Fruit fly (Drosophila melanogaster) whole organism, prepupa: ENCODE data around the gene CG32354.

Experiments used
- CG10669 ChIP-seq: fragments of 200-800 bp; sonication (Bioruptor generic); optimal IDR thresholded peaks from 3 replicates; lab custom pipeline; 2018; ENCODE audit warnings: missing biosample characterization, mild to moderate bottlenecking, missing genetic modification characterization, moderate library complexity
- CG11294 ChIP-seq: fragments of 200-800 bp; sonication (Bioruptor generic); IDR thresholded peaks from 2 replicates; pipeline ENCODE4 v1.3.6; 2022; ENCODE audit warnings: missing biosample characterization, missing genetic modification characterization
- CG11762 ChIP-seq: fragments of 200-800 bp; sonication (Bioruptor generic); optimal IDR thresholded peaks from 3 replicates; lab custom pipeline; 2016; ENCODE audit warnings: missing biosample characterization, missing genetic modification characterization; ENCODE audit not compliant: insufficient read depth
- CG11902 ChIP-seq: fragments of 200-800 bp; sonication (Bioruptor generic); optimal IDR thresholded peaks from 3 replicates; lab custom pipeline; 2016; ENCODE audit warnings: missing biosample characterization, missing genetic modification characterization
- CG1621 ChIP-seq: fragments of 200-800 bp; sonication (Bioruptor generic); optimal IDR thresholded peaks from 3 replicates; lab custom pipeline; 2018; ENCODE audit warnings: missing biosample characterization, mild to moderate bottlenecking, missing genetic modification characterization
- CG16779 ChIP-seq: fragments of 200-800 bp; sonication (Bioruptor generic); optimal IDR thresholded peaks from 3 replicates; lab custom pipeline; 2017; ENCODE audit warnings: missing biosample characterization, mild to moderate bottlenecking, missing genetic modification characterization
- CG3032 ChIP-seq: fragments of 200-800 bp; optimal IDR thresholded peaks from 2 replicates; lab custom pipeline; 2019; ENCODE audit warnings: missing biosample characterization, mild to moderate bottlenecking, missing genetic modification characterization, moderate library complexity
- CG31627 ChIP-seq: fragments of 200-800 bp; sonication (Bioruptor generic); optimal IDR thresholded peaks from 3 replicates; lab custom pipeline; 2016; ENCODE audit warnings: missing biosample characterization, missing genetic modification characterization
- CG3919 ChIP-seq: fragments of 200-800 bp; sonication (Bioruptor generic); optimal IDR thresholded peaks from 3 replicates; lab custom pipeline; 2016; ENCODE audit warnings: missing biosample characterization, missing genetic modification characterization
- CG6163 ChIP-seq: fragments of 200-800 bp; sonication (Bioruptor generic); IDR thresholded peaks from 3 replicates; pipeline ENCODE4 v1.3.6; 2022; ENCODE audit warnings: missing biosample characterization, missing genetic modification characterization
- CG6808 ChIP-seq: fragments of 200-800 bp; sonication (Bioruptor generic); optimal IDR thresholded peaks from 3 replicates; lab custom pipeline; 2017; ENCODE audit warnings: missing biosample characterization, missing genetic modification characterization, mild to moderate bottlenecking, moderate library complexity, missing genetic modification reagents
- CG7368 ChIP-seq: fragments of 200-800 bp; sonication (Bioruptor generic); optimal IDR thresholded peaks from 3 replicates; lab custom pipeline; 2016; ENCODE audit warnings: missing biosample characterization, missing genetic modification characterization
- CG8632 ChIP-seq: fragments of 200-800 bp; sonication (Bioruptor generic); optimal IDR thresholded peaks from 3 replicates; lab custom pipeline; 2016; ENCODE audit warnings: missing biosample characterization, missing genetic modification characterization
- Eip78C ChIP-seq: fragments of 200-800 bp; sonication (Bioruptor generic); peaks from one replicate; lab custom pipeline; 2016; ENCODE audit warnings: missing biosample characterization, missing genetic modification characterization
- Eip93F ChIP-seq: fragments of 200-800 bp; sonication (Bioruptor generic); optimal IDR thresholded peaks from 2 replicates; lab custom pipeline; 2016; ENCODE audit warnings: missing biosample characterization, mild to moderate bottlenecking, missing genetic modification characterization
- Ets21C ChIP-seq: fragments of 200-800 bp; sonication (Bioruptor generic); optimal IDR thresholded peaks from 3 replicates; lab custom pipeline; 2016; ENCODE audit warnings: missing biosample characterization, missing genetic modification characterization
- Ets96B ChIP-seq: fragments of 200-800 bp; optimal IDR thresholded peaks from 2 replicates; lab custom pipeline; 2019; ENCODE audit warnings: missing biosample characterization, mild to moderate bottlenecking, missing genetic modification characterization, moderate library complexity
- Gug ChIP-seq: fragments of 200-800 bp; sonication (Bioruptor generic); IDR thresholded peaks from 2 replicates; pipeline ENCODE4 v1.3.6; 2022; ENCODE audit warnings: missing biosample characterization, missing genetic modification characterization
- Hr38 ChIP-seq: sonication (Bioruptor generic); optimal IDR thresholded peaks from 2 replicates; lab custom pipeline; 2016; ENCODE audit warnings: missing biosample characterization, missing genetic modification characterization
- Hr39 ChIP-seq: fragments of 200-800 bp; sonication (Bioruptor generic); optimal IDR thresholded peaks from 2 replicates; lab custom pipeline; 2016; ENCODE audit warnings: missing biosample characterization, missing genetic modification characterization
- Hr4 ChIP-seq: fragments of 200-800 bp; sonication (Bioruptor generic); optimal IDR thresholded peaks from 3 replicates; lab custom pipeline; 2016; ENCODE audit warnings: missing biosample characterization, missing genetic modification characterization
- Met ChIP-seq: fragments of 200-800 bp; sonication (Bioruptor generic); optimal IDR thresholded peaks from 3 replicates; lab custom pipeline; 2016; ENCODE audit warnings: missing biosample characterization, missing genetic modification characterization
- OdsH ChIP-seq: fragments of 200-800 bp; sonication (Bioruptor generic); optimal IDR thresholded peaks from 3 replicates; lab custom pipeline; 2016; ENCODE audit warnings: missing biosample characterization, missing genetic modification characterization
- Sox102F ChIP-seq: fragments of 200-800 bp; sonication (Bioruptor generic); optimal IDR thresholded peaks from 2 replicates; lab custom pipeline; 2016; ENCODE audit warnings: missing biosample characterization, mild to moderate bottlenecking, missing genetic modification characterization
- dac ChIP-seq: fragments of 200-800 bp; sonication (Bioruptor generic); optimal IDR thresholded peaks from 2 replicates; lab custom pipeline; 2017; ENCODE audit warnings: missing biosample characterization, mild to moderate bottlenecking, missing genetic modification characterization
- dsx ChIP-seq: fragments of 200-800 bp; optimal IDR thresholded peaks from 3 replicates; lab custom pipeline; 2019; ENCODE audit warnings: missing biosample characterization, mild to moderate bottlenecking, missing genetic modification characterization, moderate library complexity; ENCODE audit not compliant: poor library complexity, severe bottlenecking
- esn ChIP-seq: fragments of 200-800 bp; sonication (Bioruptor generic); optimal IDR thresholded peaks from 2 replicates; lab custom pipeline; 2016; ENCODE audit warnings: missing biosample characterization, mild to moderate bottlenecking, missing genetic modification characterization, moderate library complexity
- fd59A ChIP-seq: fragments of 200-800 bp; sonication (Bioruptor generic); optimal IDR thresholded peaks from 2 replicates; lab custom pipeline; 2017; ENCODE audit warnings: missing biosample characterization, mild to moderate bottlenecking, missing genetic modification characterization, missing genetic modification reagents
- fkh ChIP-seq: fragments of 200-800 bp; sonication (Bioruptor generic); optimal IDR thresholded peaks from 3 replicates; lab custom pipeline; 2017; ENCODE audit warnings: missing biosample characterization, mild to moderate bottlenecking, missing genetic modification characterization, moderate library complexity
- pdm3 ChIP-seq: fragments of 200-800 bp; sonication (Bioruptor generic); optimal IDR thresholded peaks from 3 replicates; lab custom pipeline; 2016; ENCODE audit warnings: missing biosample characterization, missing genetic modification characterization
- salr ChIP-seq, 2 experiments: fragments of 200-800 bp; sonication (Bioruptor generic); optimal IDR thresholded peaks; 3 replicates each; lab custom pipeline; 2016 to 2018; ENCODE audit warnings: missing biosample characterization in 2 of 2, missing genetic modification characterization in 2 of 2, mild to moderate bottlenecking in 1 of 2
- ss ChIP-seq, 2 experiments: fragments of 200-800 bp; sonication (Bioruptor generic); optimal IDR thresholded peaks; 2 replicates in 1 of 2; 3 replicates in 1 of 2; lab custom pipeline; 2017 to 2018; ENCODE audit warnings: mild to moderate bottlenecking in 2 of 2, missing biosample characterization in 2 of 2, missing genetic modification characterization in 2 of 2, moderate library complexity in 1 of 2
- svp ChIP-seq: fragments of 200-800 bp; sonication (Bioruptor generic); peaks from one replicate; lab custom pipeline; 2016; ENCODE audit warnings: missing biosample characterization, missing genetic modification characterization
- vri ChIP-seq: fragments of 200-800 bp; sonication (Bioruptor generic); optimal IDR thresholded peaks from 3 replicates; lab custom pipeline; 2016; ENCODE audit warnings: missing biosample characterization, mild to moderate bottlenecking, missing genetic modification characterization

The CG32354 gene

DNA sequence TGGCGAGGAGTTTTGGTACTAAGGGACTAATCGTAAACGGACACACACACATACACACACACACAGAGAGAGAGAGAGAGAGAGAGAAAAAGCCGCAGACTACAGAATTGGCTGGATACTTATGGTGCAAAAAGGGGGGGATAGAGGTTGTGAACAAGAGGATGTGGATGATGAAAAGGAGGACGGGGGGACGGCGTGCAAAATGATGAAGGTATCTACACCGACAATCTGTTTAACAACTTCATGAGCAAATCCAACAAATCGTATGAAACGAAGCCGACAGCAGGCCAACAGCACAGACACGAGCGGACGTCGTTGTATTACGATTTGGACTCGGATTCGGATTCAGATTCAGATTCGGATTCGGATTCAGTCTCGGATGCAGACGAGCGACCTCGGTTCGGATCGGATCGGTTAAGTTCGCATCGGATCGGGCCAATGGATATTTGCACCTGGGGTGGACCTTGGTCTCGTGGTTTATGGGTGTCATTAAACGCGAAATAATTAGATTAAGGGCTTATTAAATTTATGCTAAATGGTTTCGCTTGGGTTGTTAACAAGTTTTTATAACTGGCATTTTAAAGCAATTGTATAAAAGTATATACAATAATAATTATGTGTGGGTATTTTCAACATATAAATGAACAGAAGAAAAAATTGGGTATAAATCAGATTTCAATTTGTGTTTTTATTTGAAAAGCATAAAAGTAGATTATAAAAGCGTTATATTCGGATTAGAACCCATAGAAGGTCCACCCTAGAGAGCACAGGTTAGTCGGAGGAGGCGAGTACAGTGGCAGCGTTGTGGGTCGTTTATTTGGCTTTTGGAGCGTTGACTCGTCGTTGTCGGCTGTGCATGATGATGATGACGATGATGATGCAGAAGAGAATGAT lies 33.3 kb upstream of the CG32354 start (continued):
- TF ChIP-seq CG8632 (GFP tag; lab: Kevin White, UChicago) (peak; percentile 95), dsx (GFP tag; lab: Kevin White, UChicago) (peak; percentile 86), ss (GFP tag; optimal IDR thresholded peaks at IDR 0.05; lab: Kevin White, UChicago) (peak; percentile 95 to 96), fd59A (GFP tag; lab: Kevin White, UChicago) (peak; percentile 89), Hr39 (GFP tag; lab: Kevin White, UChicago) (peak; percentile 86), vri (GFP tag; lab: Kevin White, UChicago) (peak; percentile 86), CG7368 (GFP tag; lab: Kevin White, UChicago) (peak; percentile 86), dac (GFP tag; lab: Kevin White, UChicago) (peak; percentile 75), CG6808 (peak; percentile 95)

- TF ChIP-seq Eip78C (GFP tag; lab: Kevin White, UChicago) (peak; percentile 21), svp (GFP tag; lab: Kevin White, UChicago) (peak; percentile 73), Sox102F (GFP tag; lab: Kevin White, UChicago) (peak; percentile 29), fkh (GFP tag; lab: Kevin White, UChicago) (peak; percentile 16), pdm3 (peak; percentile 0), esn (GFP tag; lab: Kevin White, UChicago) (peak; percentile 14), vri (GFP tag; lab: Kevin White, UChicago) (peak; percentile 70), Eip93F (peak; percentile 15), Hr4 (no peak), Gug (GFP tag; lab: Robert Waterston, UW) (0 out of 2 replicates have a peak, but pooled peaks have one; percentile 11), CG3919 (GFP tag; lab: Kevin White, UChicago) (no peak), CG6163 (no peak)
These were observed 31.7 kb upstream of the CG32354 start for dm6 chr3L:8453443-8454360.

DNA sequence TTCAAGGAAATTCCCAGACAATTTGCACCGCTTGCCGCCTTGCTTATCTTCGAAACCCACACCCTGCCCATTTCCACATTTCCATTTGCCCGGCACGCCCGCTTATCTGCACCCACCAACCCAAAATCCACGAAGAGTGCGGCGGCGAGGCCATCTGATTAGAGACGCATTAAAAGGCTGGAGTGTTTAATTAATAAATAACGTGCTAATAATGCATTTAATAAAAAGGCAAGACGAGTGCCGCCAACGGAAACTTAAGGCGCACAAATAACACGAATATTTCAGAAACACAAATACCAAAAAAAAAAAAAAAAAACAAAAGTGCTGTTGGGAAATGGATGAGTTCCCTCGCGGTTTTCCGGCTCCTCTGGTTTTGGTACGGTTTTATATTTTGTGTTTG lies 31.0 kb upstream of the CG32354 start:
- TF ChIP-seq CG11294 (GFP tag; lab: Robert Waterston, UW): no peak
- TF ChIP-seq CG7368 (GFP tag; lab: Kevin White, UChicago): no peak
- peak; percentile 26 for TF ChIP-seq Eip93F
- TF ChIP-seq svp (GFP tag; lab: Kevin White, UChicago): peak; percentile 78

dm6 chr3L:8451966-8452620 lies 30.1 kb upstream of the CG32354 start:
- TF ChIP-seq CG7368 (GFP tag; lab: Kevin White, UChicago) (no peak), CG16779 (tag; lab: Kevin White, UChicago) (no peak), Ets21C (GFP tag; lab: Kevin White, UChicago) (no peak), CG11762 (GFP tag; lab: Kevin White, UChicago) (no peak), CG3032 (tag; lab: Kevin White, UChicago) (no peak), Met (GFP tag; lab: Kevin White, UChicago) (no peak), CG11902 (GFP tag; lab: Kevin White, UChicago) (no peak), CG11294 (GFP tag; lab: Robert Waterston, UW) (no peak), Hr4 (no peak), salr (GFP tag; optimal IDR thresholded peaks at IDR 0.05; lab: Kevin White, UChicago) (no peak), CG1621 (no peak), CG31627 (GFP tag; lab: Kevin White, UChicago) (no peak), CG3919 (GFP tag; lab: Kevin White, UChicago) (no peak), Eip93F (no peak), CG10669 (GFP tag; lab: Kevin White, UChicago) (no peak), Hr38 (GFP tag; lab: Kevin White, UChicago) (no peak), Sox102F (GFP tag; lab: Kevin White, UChicago) (no peak), OdsH (GFP tag; lab: Kevin White, UChicago) (no peak), pdm3 (no peak), Ets96B (tag; lab: Kevin White, UChicago) (no peak)
